Fruit fly (Drosophila melanogaster): ENCODE data around the gene CG3744.

Gene CG3744

DNA sequence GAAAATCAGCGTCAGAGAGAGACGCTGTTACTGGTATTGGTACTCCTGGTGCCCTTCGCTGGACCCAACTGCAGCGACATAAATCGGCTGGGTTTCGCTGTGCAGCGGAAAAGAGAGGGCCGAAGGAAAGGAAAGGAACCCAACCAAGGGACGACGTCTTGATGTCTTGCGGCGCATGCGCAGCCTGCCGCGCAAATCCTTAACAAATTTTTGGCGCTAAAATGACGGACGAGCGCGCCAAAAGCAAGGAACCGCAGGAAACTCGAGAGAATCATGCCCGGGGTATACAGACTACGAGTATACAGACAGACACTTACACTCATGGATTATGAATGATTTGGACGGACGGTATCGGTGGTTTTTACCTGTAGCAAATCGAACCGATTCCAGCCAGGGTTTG is 9.5 kb downstream of the CG3744 start:
- TF ChIP-seq CG8944 (GFP tag; optimal IDR thresholded peaks at IDR 0.05) (no peak), ewg (GFP tag; optimal IDR thresholded peaks at IDR 0.05) (peak; percentile 38), Spps (tag; optimal IDR thresholded peaks at IDR 0.05) (no peak), bcd (GFP tag; optimal IDR thresholded peaks at IDR 0.05) (no peak), Usf (GFP tag; optimal IDR thresholded peaks at IDR 0.05) (no peak), luna (GFP tag; optimal IDR thresholded peaks at IDR 0.05) (no peak), eve (GFP tag; optimal IDR thresholded peaks at IDR 0.05) (no peak), mirr (GFP tag; optimal IDR thresholded peaks at IDR 0.05) (no peak), CG3281 (GFP tag; optimal IDR thresholded peaks at IDR 0.05) (no peak), CG12769 (tag; optimal IDR thresholded peaks at IDR 0.05) (no peak), CG7357 (GFP tag; IDR thresholded peaks at IDR 0.05) (no peak), zen (tag; optimal IDR thresholded peaks at IDR 0.05) (peak; percentile 20), CG15479 (GFP tag; optimal IDR thresholded peaks at IDR 0.05) (peak; percentile 92), D19B (GFP tag; optimal IDR thresholded peaks at IDR 0.05) (no peak), crc (GFP tag; optimal IDR thresholded peaks at IDR 0.05) (no peak), H15 (GFP tag; IDR thresholded peaks at IDR 0.05) (0 out of 3 replicates have a peak, but pooled peaks have one; percentile 11), grau (tag; optimal IDR thresholded peaks at IDR 0.05) (no peak), slp2 (GFP tag; optimal IDR thresholded peaks at IDR 0.05) (no peak), CG13287 (GFP tag; IDR thresholded peaks at IDR 0.05; ENCODE audit: partially characterized antibody) (no peak), pros (GFP tag; optimal IDR thresholded peaks at IDR 0.05) (peak; percentile 65), emc (GFP tag; optimal IDR thresholded peaks at IDR 0.05) (no peak), CG17359 (tag; optimal IDR thresholded peaks at IDR 0.05) (no peak), CG2678 (tag; optimal IDR thresholded peaks at IDR 0.05) (no peak), tll (GFP tag; optimal IDR thresholded peaks at IDR 0.05) (peak in 1 of 2 experiments; percentile 60)

DNA sequence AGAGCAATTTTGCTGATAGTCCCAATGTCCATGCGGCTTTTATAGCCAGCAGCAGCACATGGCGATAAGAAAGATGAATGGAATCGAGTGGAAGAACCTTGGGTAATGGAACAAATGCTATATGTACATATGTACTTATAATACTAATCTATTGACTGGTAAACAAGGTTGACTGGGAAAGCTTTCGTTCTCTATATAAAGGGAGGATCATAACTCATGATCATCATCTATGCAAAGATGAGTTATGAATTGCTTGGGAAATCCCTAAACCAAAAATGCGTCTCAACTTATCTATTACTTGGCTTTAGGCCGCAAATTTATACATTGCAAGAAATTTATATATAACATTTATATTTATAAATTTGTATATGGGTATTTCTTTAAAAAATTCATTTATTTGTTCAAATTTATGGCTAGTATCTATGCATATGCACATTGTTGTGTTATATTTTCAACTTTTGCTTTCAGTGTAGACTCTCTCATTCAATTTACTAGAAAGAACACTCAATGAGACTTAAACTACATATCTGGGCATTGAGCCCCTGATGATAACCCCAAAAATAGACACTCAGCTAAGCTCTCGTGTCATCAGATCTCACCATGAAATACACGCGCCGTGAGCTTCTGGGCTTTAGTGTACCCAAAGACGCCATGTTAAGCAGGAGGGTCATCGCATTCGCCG is 11.6 kb downstream of the CG3744 start, which contains the start of the genes Srg1 and Elal:
TSS of gene Srg1 (minus strand) at position 14 of the 682 bp plus-strand sequence.
TSS of gene Elal (plus strand) at position 632 of the 682 bp plus-strand sequence.
- no peak for TF ChIP-seq CG11504 (tag; optimal IDR thresholded peaks at IDR 0.05)
- TF ChIP-seq HmgZ (tag; optimal IDR thresholded peaks at IDR 0.05), result no peak
- no peak for TF ChIP-seq ase (GFP tag; IDR thresholded peaks at IDR 0.05)
- no peak for TF ChIP-seq ato (GFP tag; IDR thresholded peaks at IDR 0.05; ENCODE audit: partially characterized antibody)
- TF ChIP-seq onecut (GFP tag; IDR thresholded peaks at IDR 0.05), result no peak
- TF ChIP-seq CG17361 (GFP tag; IDR thresholded peaks at IDR 0.05), result no peak
- no peak for TF ChIP-seq CG9876 (GFP tag; optimal IDR thresholded peaks at IDR 0.05)
- no peak for TF ChIP-seq zfh1 (GFP tag; IDR thresholded peaks at IDR 0.05)
- no peak for TF ChIP-seq chif (GFP tag; optimal IDR thresholded peaks at IDR 0.05)
- no peak for TF ChIP-seq ac (GFP tag; optimal IDR thresholded peaks at IDR 0.05)
- TF ChIP-seq hkb (optimal IDR thresholded peaks at IDR 0.05), result no peak
- TF ChIP-seq hkb (GFP tag; IDR thresholded peaks at IDR 0.05), result no peak
- no peak for TF ChIP-seq Spps (tag; optimal IDR thresholded peaks at IDR 0.05)
- no peak for TF ChIP-seq crol (GFP tag; IDR thresholded peaks at IDR 0.05)
- TF ChIP-seq luna (GFP tag; optimal IDR thresholded peaks at IDR 0.05), result no peak
- peak; percentile 39 for TF ChIP-seq Dek (tag; optimal IDR thresholded peaks at IDR 0.05)
- TF ChIP-seq CG2120 (GFP tag; optimal IDR thresholded peaks at IDR 0.05), result peak; percentile 25
- no peak for TF ChIP-seq Ets97D (GFP tag; optimal IDR thresholded peaks at IDR 0.05)
- TF ChIP-seq esg (GFP tag; conservative IDR thresholded peaks at IDR 0.05), result 0 out of 2 replicates have a peak, but pooled peaks have one; percentile 4
- TF ChIP-seq CG11695 (GFP tag; IDR thresholded peaks at IDR 0.05), result peak; percentile 33; the same call in 1 of the 3 replicates
- TF ChIP-seq her (GFP tag; optimal IDR thresholded peaks at IDR 0.05), result no peak
- no peak; the same call in 1 of the 2 replicates for TF ChIP-seq MBD-R2 (GFP tag; IDR thresholded peaks at IDR 0.05)
- TF ChIP-seq Ravus (GFP tag; IDR thresholded peaks at IDR 0.05), result no peak
- peak; percentile 30 for TF ChIP-seq pfk (GFP tag; optimal IDR thresholded peaks at IDR 0.05)
- TF ChIP-seq lilli (GFP tag; optimal IDR thresholded peaks at IDR 0.05), result no peak
- TF ChIP-seq CG8290 (GFP tag; optimal IDR thresholded peaks at IDR 0.05), result no peak
- TF ChIP-seq CG8290 (tag; optimal IDR thresholded peaks at IDR 0.05), result no peak
- TF ChIP-seq Atf6 (GFP tag; IDR thresholded peaks at IDR 0.05), result peak; percentile 11; the same call in 1 of the 2 replicates
- TF ChIP-seq row (GFP tag; IDR thresholded peaks at IDR 0.05), result peak; percentile 60

Measured in whole organism, embryonic.